Worm (Caenorhabditis elegans) whole organism, mixed stage, embryonic: ENCODE data around the gene Y54E2A.4.

Experiments
- ceh-39 ChIP-seq: fragments of 150-350 bp; optimal IDR thresholded peaks from 2 replicates; lab custom pipeline; 2014; ENCODE audit warnings: missing biosample characterization, missing genetic modification characterization
- ceh-83 ChIP-seq: fragments of 200-800 bp; sonication (Bioruptor generic); optimal IDR thresholded peaks from 2 replicates; lab custom pipeline; 2018; ENCODE audit warnings: mild to moderate bottlenecking, missing genetic modification characterization, missing compliant biosample characterization
- cnd-1 ChIP-seq: fragments of 200-800 bp; sonication (Bioruptor generic); optimal IDR thresholded peaks from 2 replicates; lab custom pipeline; 2018; ENCODE audit warnings: mild to moderate bottlenecking, missing genetic modification characterization, missing compliant biosample characterization
- drap-1 ChIP-seq: fragments of 200-800 bp; sonication (Bioruptor generic); optimal IDR thresholded peaks from 3 replicates; lab custom pipeline; 2018; ENCODE audit warnings: mild to moderate bottlenecking, missing genetic modification characterization, missing compliant biosample characterization
- elt-1 ChIP-seq: sonication (generic microtip); optimal IDR thresholded peaks from 2 replicates; lab custom pipeline; 2017; ENCODE audit warnings: missing genetic modification characterization, mild to moderate bottlenecking, missing compliant biosample characterization, antibody characterized with exemption, moderate library complexity, borderline replicate concordance; ENCODE audit not compliant: insufficient read depth
- elt-3 ChIP-seq: fragments of 150-350 bp; optimal IDR thresholded peaks from 2 replicates; lab custom pipeline; 2014; ENCODE audit warnings: missing biosample characterization, missing genetic modification characterization
- flh-1 ChIP-seq: fragments of 200-800 bp; sonication (Bioruptor generic); optimal IDR thresholded peaks from 2 replicates; lab custom pipeline; 2018; ENCODE audit warnings: mild to moderate bottlenecking, missing genetic modification characterization, moderate library complexity, missing compliant biosample characterization
- ham-2 ChIP-seq: fragments of 200-800 bp; sonication (Bioruptor generic); optimal IDR thresholded peaks from 2 replicates; lab custom pipeline; 2018; ENCODE audit warnings: mild to moderate bottlenecking, missing genetic modification characterization, missing compliant biosample characterization
- hlh-1 ChIP-seq: fragments of 150-350 bp; optimal IDR thresholded peaks from 2 replicates; lab custom pipeline; 2014; ENCODE audit warnings: missing biosample characterization, missing genetic modification reagents, missing genetic modification characterization
- lsy-2 ChIP-seq: fragments of 150-350 bp; optimal IDR thresholded peaks from 2 replicates; lab custom pipeline; 2014; ENCODE audit warnings: missing biosample characterization, missing genetic modification characterization
- mab-5 ChIP-seq: fragments of 150-350 bp; optimal IDR thresholded peaks from 2 replicates; lab custom pipeline; 2014; ENCODE audit warnings: missing biosample characterization, missing genetic modification characterization
- mep-1 ChIP-seq: fragments of 150-350 bp; optimal IDR thresholded peaks from 2 replicates; lab custom pipeline; 2017; ENCODE audit warnings: missing biosample characterization, missing genetic modification reagents, missing genetic modification characterization, inconsistent platforms
- nhr-12 ChIP-seq: fragments of 150-350 bp; optimal IDR thresholded peaks from 2 replicates; lab custom pipeline; 2014; ENCODE audit warnings: missing biosample characterization, missing genetic modification characterization
- nhr-237 ChIP-seq: fragments of 150-350 bp; optimal IDR thresholded peaks from 2 replicates; lab custom pipeline; 2014; ENCODE audit warnings: missing biosample characterization, missing genetic modification characterization
- nhr-28 ChIP-seq: fragments of 150-350 bp; optimal IDR thresholded peaks from 2 replicates; lab custom pipeline; 2014; ENCODE audit warnings: missing biosample characterization, missing genetic modification characterization
- pha-4 ChIP-seq: fragments of 150-350 bp; optimal IDR thresholded peaks from 2 replicates; lab custom pipeline; 2018; ENCODE audit warnings: missing biosample characterization, missing genetic modification reagents, missing genetic modification characterization
- snpc-4 ChIP-seq: fragments of 150-350 bp; optimal IDR thresholded peaks from 2 replicates; lab custom pipeline; 2014; ENCODE audit warnings: missing biosample characterization, missing genetic modification characterization
- sptf-1 ChIP-seq: sonication (generic microtip); optimal IDR thresholded peaks from 2 replicates; lab custom pipeline; 2017; ENCODE audit warnings: mild to moderate bottlenecking, missing genetic modification characterization, moderate library complexity, missing compliant biosample characterization
- unc-120 ChIP-seq: sonication (generic microtip); optimal IDR thresholded peaks from 2 replicates; lab custom pipeline; 2017; ENCODE audit warnings: missing genetic modification characterization, missing compliant biosample characterization; ENCODE audit not compliant: poor library complexity, severe bottlenecking
- unc-62 ChIP-seq: fragments of 150-350 bp; optimal IDR thresholded peaks from 2 replicates; lab custom pipeline; 2014; ENCODE audit warnings: missing biosample characterization, missing genetic modification reagents, missing genetic modification characterization
- ztf-11 ChIP-seq: fragments of 150-350 bp; optimal IDR thresholded peaks from 2 replicates; lab custom pipeline; 2014; ENCODE audit warnings: missing biosample characterization, missing genetic modification characterization

The Y54E2A.4 gene

DNA sequence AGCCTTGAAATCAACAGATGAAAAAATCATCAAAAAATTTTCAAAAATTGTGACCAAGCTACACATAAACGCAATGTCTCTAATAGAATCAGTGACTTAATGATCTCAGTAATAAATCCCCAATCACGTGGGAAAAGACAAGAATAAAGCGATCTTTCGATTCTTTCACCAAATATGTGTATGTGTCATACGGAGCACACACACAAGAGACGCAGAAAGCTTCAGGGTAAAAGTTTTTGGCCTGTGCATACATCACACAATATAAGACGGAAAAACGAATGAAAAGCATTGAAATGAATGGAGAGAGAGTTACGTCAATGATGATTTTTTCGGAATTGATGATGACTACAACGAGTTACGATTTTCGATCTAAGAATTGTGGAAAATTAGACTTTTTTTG lies 66.0 kb downstream of the Y54E2A.4 start:
- no peak for TF ChIP-seq snpc-4 (tag; lab: Kevin White, UChicago)
- no peak for TF ChIP-seq nhr-28 (tag; lab: Kevin White, UChicago)
- TF ChIP-seq nhr-12 (tag; lab: Kevin White, UChicago) = no peak
- no peak for TF ChIP-seq nhr-237
- no peak for TF ChIP-seq ztf-11 (tag; lab: Kevin White, UChicago)
- no peak for TF ChIP-seq ceh-39 (tag; lab: Kevin White, UChicago)
- no peak for TF ChIP-seq cnd-1 (tag; lab: Kevin White, UChicago)
- TF ChIP-seq ceh-83 (GFP tag; lab: Kevin White, UChicago) = no peak
- TF ChIP-seq hlh-1 (tag; lab: Kevin White, UChicago) = no peak
- no peak for TF ChIP-seq sptf-1 (tag; lab: Kevin White, UChicago)

DNA sequence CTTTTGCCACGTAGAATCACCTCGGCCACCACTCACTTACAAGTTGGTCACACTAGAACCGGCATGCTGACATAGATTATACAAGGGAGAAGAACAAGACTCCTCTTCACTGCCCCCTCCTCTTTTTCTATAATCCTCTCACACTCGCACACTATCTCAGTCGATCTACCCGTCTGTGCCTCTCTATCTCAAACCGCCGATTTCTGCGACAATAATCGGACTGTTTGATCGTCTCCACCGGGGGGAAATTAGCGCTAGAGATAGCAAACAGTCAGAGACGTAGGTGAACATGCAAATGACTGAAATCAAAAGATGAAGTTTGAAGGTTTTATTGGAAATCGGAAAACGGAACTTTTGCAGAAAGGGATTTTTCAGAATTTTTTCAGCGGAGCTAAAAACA lies 68.0 kb downstream of the Y54E2A.4 start:
- TF ChIP-seq unc-62 = peak; percentile 9
- peak; percentile 62 for TF ChIP-seq elt-3 (tag; lab: Kevin White, UChicago)
- TF ChIP-seq pha-4 (tag; lab: Kevin White, UChicago) = peak; percentile 73
- TF ChIP-seq hlh-1 (tag; lab: Kevin White, UChicago) = no peak
- no peak for TF ChIP-seq unc-120 (tag; lab: Kevin White, UChicago)
- TF ChIP-seq sptf-1 (tag; lab: Kevin White, UChicago) = no peak
- no peak for TF ChIP-seq mab-5 (tag; lab: Kevin White, UChicago)
- peak; percentile 67 for TF ChIP-seq elt-1 (tag; lab: Kevin White, UChicago)
- TF ChIP-seq nhr-237 = peak; percentile 70
- TF ChIP-seq ham-2 = peak; percentile 89
- TF ChIP-seq mep-1 = peak; percentile 20
- no peak for TF ChIP-seq lsy-2 (tag; lab: Kevin White, UChicago)
- no peak for TF ChIP-seq flh-1 (GFP tag; lab: Kevin White, UChicago)

DNA sequence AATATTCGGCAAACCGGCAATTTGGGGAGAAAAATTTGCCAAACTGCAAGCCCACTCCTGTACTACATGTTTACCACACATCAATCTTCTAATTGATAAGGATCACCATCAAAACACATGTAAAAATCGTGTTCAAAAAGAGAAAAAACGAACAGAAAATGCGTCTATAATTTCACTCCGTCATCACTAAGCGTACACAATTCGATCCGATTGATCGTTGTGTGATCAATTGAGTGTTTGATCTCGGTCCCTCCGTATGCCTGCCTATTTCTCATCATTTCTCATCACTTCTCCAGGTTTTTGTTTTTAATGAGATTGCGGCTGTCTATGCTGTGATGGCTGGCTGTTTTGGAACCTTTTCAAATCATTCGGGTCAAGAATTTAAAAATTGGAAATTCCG lies 71.0 kb downstream of the Y54E2A.4 start:
- TF ChIP-seq ceh-83 (GFP tag; lab: Kevin White, UChicago) (no peak), drap-1 (GFP tag; lab: Kevin White, UChicago) (no peak), elt-3 (tag; lab: Kevin White, UChicago) (no peak)
